Fruit fly (Drosophila melanogaster) ovary, adult (tissue): Measurements from ENCODE around the gene dome.
A peak's percentile ranks its signal among the peaks of the same experiment; 100 is the strongest.

Experiments used
- CG17801 ChIP-seq: fragments of 200-800 bp; optimal IDR thresholded peaks from 2 replicates; lab custom pipeline; 2019; ENCODE audit warnings: missing biosample characterization, mild to moderate bottlenecking, missing genetic modification characterization, moderate library complexity; ENCODE audit not compliant: partially characterized antibody

Gene dome

DNA sequence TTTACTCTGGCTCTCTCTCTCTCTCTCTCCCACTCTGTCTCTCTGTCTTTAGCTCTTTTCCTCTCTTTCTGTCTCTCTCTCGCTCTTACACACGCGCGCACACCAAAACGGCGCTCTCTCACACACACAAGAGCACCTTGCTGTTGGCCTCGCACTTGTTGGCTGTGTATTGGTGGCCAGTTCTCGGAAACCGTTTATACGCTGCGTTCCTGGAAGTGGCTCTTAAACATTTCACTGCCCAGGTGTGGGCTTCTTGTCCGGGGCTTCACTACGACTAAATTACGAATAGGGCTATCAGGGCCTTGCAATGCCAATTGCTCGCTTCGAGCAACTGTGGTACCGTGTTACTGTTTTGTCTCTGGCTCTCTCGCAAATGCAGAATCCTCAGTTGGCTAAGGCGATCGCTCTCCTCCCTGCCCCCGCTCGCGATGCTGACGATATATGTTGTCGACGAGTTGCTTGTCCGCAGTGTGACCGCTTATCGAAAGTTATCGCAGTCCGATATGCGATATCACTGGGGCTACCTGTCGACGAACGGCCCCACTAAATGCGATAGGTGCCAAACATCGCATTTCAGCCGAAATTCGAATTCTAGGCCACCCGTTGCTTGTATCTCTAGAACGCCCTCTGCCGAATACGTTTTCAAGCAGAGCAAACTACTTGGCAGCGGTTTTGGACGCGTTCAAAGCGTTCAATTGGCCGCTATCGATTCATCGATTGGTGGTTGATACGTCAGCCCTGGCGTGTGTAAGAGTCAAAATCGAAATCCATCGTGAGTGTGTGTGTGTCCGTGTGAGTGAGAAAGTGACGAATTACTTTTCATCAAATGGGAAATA lies at the start of gene dome, which contains the start of gene Ubqn:
Gene dome (minus strand): TSS at position 479 of the 836 bp plus-strand sequence.
Gene Ubqn (plus strand): TSS at position 769 of the 836 bp plus-strand sequence.
- TF ChIP-seq CG17801 (GFP tag; lab: Kevin White, UChicago), result peak; percentile 62

- peak; percentile 45 for TF ChIP-seq CG17801 (GFP tag; lab: Kevin White, UChicago)
Measured at dm6 chrX:19730844-19731243, 47.5 kb upstream of the dome start, which contains the start of gene AP-1-2beta. TSS of gene AP-1-2beta (plus strand) at chrX:19731004.

dm6 chrX:19717988-19718973 lies 35.0 kb upstream of the dome start, which contains the start of gene CG12531:
TSS of gene CG12531 (plus strand) at chrX:19718923.
- TF ChIP-seq CG17801 (GFP tag; lab: Kevin White, UChicago), result no peak

DNA sequence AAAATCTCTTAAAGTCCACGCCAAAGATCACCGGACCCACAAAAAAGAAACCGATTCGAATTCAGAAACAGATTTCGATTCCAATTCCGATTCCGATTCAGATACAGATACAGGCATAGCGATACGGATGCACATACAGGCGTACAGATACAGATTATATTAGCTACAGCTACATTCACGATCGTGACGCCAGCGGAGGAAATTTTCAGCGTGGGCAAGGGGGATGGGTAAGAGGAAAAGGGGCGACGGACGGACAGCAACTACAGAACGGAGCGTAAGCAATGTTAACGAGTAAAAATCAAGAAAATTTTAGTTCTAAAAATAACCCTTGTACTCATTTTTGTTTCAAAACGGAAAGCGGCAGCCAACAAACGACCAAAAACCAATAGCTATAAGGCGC lies 33.7 kb upstream of the dome start:
- no peak for TF ChIP-seq CG17801 (GFP tag; lab: Kevin White, UChicago)

dm6 chrX:19716325-19716917 lies 33.1 kb upstream of the dome start:
- TF ChIP-seq CG17801 (GFP tag; lab: Kevin White, UChicago), result no peak

DNA sequence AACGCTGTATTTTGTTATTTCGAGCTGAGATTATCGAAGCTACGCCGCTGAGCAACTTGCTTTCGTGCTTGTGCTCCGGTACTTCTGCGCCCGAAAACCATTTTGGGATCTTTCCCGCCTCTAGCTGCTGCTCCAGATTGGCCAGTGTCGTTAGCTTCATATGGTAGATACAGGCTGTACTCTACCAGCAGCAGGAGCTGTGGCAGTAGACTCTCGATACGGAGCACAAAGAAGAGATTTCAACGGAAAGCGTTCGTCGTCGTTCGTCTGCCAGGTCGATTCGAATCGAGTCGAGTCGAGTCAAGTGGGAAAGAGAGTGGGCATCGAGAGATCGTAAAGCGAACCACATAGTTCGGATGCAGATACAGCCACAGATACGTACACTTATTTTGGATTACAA lies 31.5 kb upstream of the dome start:
- no peak for TF ChIP-seq CG17801 (GFP tag; lab: Kevin White, UChicago)

- no peak for TF ChIP-seq CG17801 (GFP tag; lab: Kevin White, UChicago)
Measured at dm6 chrX:19712898-19713627, 29.7 kb upstream of the dome start, which contains the start of gene meso18E. TSS of gene meso18E (minus strand) at chrX:19713045.

DNA sequence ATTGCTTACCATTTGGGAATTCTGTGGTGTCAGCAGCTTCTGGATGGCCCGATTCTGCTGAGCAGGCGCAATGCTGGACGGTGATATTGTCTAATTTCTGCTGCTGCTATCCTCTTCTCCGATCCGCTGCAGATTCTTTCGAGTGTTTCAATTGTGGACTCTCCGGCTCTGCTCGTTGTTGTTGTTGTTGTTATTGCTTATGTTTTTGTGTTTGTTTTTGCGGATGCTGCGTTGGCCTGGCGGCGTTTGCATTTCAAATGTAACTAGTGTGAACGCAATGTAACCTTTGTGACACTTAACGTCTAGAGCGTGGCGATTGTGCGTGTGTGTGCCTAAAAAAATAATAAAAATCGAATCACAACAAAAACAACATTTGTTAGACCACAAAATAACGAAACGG lies 28.6 kb upstream of the dome start:
- no peak for TF ChIP-seq CG17801 (GFP tag; lab: Kevin White, UChicago)

dm6 chrX:19704083-19704482 lies 20.8 kb upstream of the dome start, which contains the start of the genes CG14230 and CG14232:
TSS of gene CG14230 (plus strand) at chrX:19704176.
TSS of gene CG14232 (minus strand) at chrX:19704259.
- peak; percentile 48 for TF ChIP-seq CG17801 (GFP tag; lab: Kevin White, UChicago)

DNA sequence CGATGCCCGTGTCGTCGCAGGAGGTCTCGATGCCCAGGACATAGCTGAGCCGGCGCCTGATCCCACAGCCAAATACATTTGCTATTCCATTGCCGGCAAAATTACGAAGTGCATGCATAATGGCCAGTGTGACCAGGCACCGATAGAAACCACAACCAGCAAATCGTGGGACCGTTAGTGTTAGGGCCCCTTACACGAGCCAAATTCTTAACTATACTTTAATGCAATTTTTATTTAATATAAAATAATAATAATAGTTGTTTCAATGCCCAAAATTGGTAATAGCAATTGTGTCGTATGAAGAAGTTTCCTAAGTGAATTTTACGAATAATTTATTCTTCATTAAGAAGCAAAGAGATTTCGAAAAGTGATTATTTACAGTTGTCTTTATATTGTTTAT lies 18.3 kb upstream of the dome start, which contains the start of gene Tcs4:
Gene Tcs4 (minus strand): TSS at position 145 of the 400 bp plus-strand sequence.
- peak; percentile 48 for TF ChIP-seq CG17801 (GFP tag; lab: Kevin White, UChicago)

DNA sequence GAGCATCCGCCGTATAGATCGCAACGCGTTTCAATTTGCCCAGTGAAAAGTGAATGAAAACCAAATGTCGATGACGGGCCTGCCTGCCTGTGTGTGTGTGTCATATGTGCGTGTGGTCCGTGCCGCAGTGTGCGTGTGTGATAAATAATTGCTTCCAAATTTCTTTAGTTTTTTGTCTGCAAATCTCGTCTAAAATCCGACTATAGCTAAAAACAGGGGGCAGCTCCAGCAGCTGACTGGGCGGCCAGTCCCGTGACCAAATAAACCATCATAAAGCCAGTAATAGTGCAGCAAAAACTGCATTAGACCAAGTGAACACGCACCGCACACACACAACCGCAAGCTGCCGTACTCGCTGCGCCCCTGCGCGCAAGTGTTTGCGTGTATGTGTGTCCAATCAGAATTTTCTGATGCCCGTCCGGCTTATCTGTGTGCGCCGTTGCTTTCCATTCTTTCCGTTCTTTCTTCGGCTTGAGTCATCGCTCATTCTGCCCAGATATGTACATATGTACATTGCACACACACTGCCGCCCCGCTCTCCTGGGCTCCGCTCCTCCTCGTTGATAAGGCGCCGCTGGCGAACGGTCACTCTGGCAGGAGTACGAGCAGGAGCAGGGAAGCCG lies 14.0 kb upstream of the dome start:
- TF ChIP-seq CG17801 (GFP tag; lab: Kevin White, UChicago), result no peak

dm6 chrX:19696845-19697244 lies 13.5 kb upstream of the dome start, which contains the start of gene Cdc42:
TSS of gene Cdc42 (plus strand) at chrX:19697091.
- no peak for TF ChIP-seq CG17801 (GFP tag; lab: Kevin White, UChicago)
